Fruit fly (Drosophila melanogaster) S2 (cell line): ENCODE results near the gene rumi.

Source experiments
- CG8478 ChIP-seq: fragments of >200 bp; optimal IDR thresholded peaks from 2 replicates; lab custom pipeline; 2018
- CTCF ChIP-seq, 2 experiments: fragments of >200 bp; optimal IDR thresholded peaks; 2 replicates each; lab custom pipeline; 2018

dm6 chr3R:22751698-22752097 is 1.3 kb upstream of the rumi start:
- TF ChIP-seq CG8478 (lab: Kevin White, UChicago) (no peak), CTCF (optimal IDR thresholded peaks at IDR 0.05; lab: Kevin White, UChicago) (no peak)
